Worm (Caenorhabditis elegans) whole organism, L3 larva: ENCODE measurements around the gene acbp-8.

Experiments used
- lsy-12 ChIP-seq: sonication (generic microtip); optimal IDR thresholded peaks from 2 replicates; lab custom pipeline; 2016; ENCODE audit warnings: mild to moderate bottlenecking, missing genetic modification characterization, missing compliant biosample characterization
- mdl-1 ChIP-seq: fragments of 150-350 bp; optimal IDR thresholded peaks from 2 replicates; lab custom pipeline; 2014; ENCODE audit warnings: missing biosample characterization, missing genetic modification characterization
- nhr-23 ChIP-seq: fragments of 150-350 bp; optimal IDR thresholded peaks from 2 replicates; lab custom pipeline; 2014; ENCODE audit warnings: missing biosample characterization, missing genetic modification reagents, missing genetic modification characterization
- ztf-4 ChIP-seq: fragments of 150-350 bp; optimal IDR thresholded peaks from 2 replicates; lab custom pipeline; 2014; ENCODE audit warnings: missing biosample characterization, missing genetic modification characterization

acbp-8 gene

ce11 chrIII:2679362-2679761 lies 50.5 kb downstream of the acbp-8 start:
- TF ChIP-seq nhr-23 (tag; lab: Kevin White, UChicago), result no peak
- TF ChIP-seq ztf-4 (tag; lab: Kevin White, UChicago), result no peak
- no peak for TF ChIP-seq lsy-12 (tag; lab: Kevin White, UChicago)
- TF ChIP-seq mdl-1 (tag; lab: Kevin White, UChicago), result no peak
